Worm (Caenorhabditis elegans) whole organism, L1 larva: ENCODE measurements around the gene pgm-2.

ENCODE experiments used
- C04F5.9 ChIP-seq: sonication (generic microtip); optimal IDR thresholded peaks from 2 replicates; lab custom pipeline; 2016; ENCODE audit warnings: missing genetic modification characterization, missing compliant biosample characterization
- F16B12.6 ChIP-seq: fragments of 150-350 bp; optimal IDR thresholded peaks from 2 replicates; lab custom pipeline; 2014; ENCODE audit warnings: missing biosample characterization, missing genetic modification characterization
- aly-2 ChIP-seq: fragments of 150-350 bp; optimal IDR thresholded peaks from 2 replicates; lab custom pipeline; 2014; ENCODE audit warnings: missing biosample characterization, missing genetic modification characterization
- blmp-1 ChIP-seq: fragments of 150-350 bp; optimal IDR thresholded peaks from 2 replicates; lab custom pipeline; 2014; ENCODE audit warnings: missing biosample characterization, missing genetic modification characterization
- ceh-82 ChIP-seq, 3 experiments: fragments of 150-350 bp in 1 of 3; sonication (generic microtip) in 2 of 3; optimal IDR thresholded peaks; 2 replicates each; lab custom pipeline; 2014 to 2017; ENCODE audit warnings: missing biosample characterization in 3 of 3, missing genetic modification characterization in 3 of 3
- ceh-90 ChIP-seq: sonication (generic microtip); optimal IDR thresholded peaks from 2 replicates; lab custom pipeline; 2016; ENCODE audit warnings: missing genetic modification characterization, missing compliant biosample characterization
- dpl-1 ChIP-seq, 3 experiments: fragments of 150-350 bp in 2 of 3; sonication (generic microtip) in 1 of 3; optimal IDR thresholded peaks; 2 replicates each; lab custom pipeline; 2014 to 2017; ENCODE audit warnings: missing biosample characterization in 3 of 3, missing genetic modification characterization in 3 of 3, missing genetic modification reagents in 3 of 3
- dsc-1 ChIP-seq: sonication (generic microtip); optimal IDR thresholded peaks from 2 replicates; lab custom pipeline; 2016; ENCODE audit warnings: mild to moderate bottlenecking, missing genetic modification characterization, missing compliant biosample characterization
- efl-1 ChIP-seq, 4 experiments: fragments of 150-350 bp; optimal IDR thresholded peaks in 3 of 4; peaks in 1 of 4; 1 replicate in 1 of 4; 2 replicates in 3 of 4; lab custom pipeline; 2014; ENCODE audit warnings: missing biosample characterization in 2 of 4, missing genetic modification characterization in 2 of 4, missing genetic modification reagents in 2 of 4
- egl-13 ChIP-seq: sonication (generic microtip); optimal IDR thresholded peaks from 2 replicates; lab custom pipeline; 2016; ENCODE audit warnings: missing genotype, missing genetic modification reagents, missing genetic modification characterization, missing compliant biosample characterization
- egl-27 ChIP-seq, 2 experiments: fragments of 150-350 bp in 1 of 2; sonication (generic microtip); optimal IDR thresholded peaks; 3 replicates each; lab custom pipeline; 2017 to 2018; ENCODE audit warnings: missing biosample characterization in 2 of 2, missing genetic modification characterization in 2 of 2, missing genetic modification reagents in 2 of 2
- elt-2 ChIP-seq: sonication (generic microtip); optimal IDR thresholded peaks from 2 replicates; lab custom pipeline; 2016; ENCODE audit warnings: missing genetic modification characterization, mild to moderate bottlenecking, inconsistent platforms, missing compliant biosample characterization, missing genetic modification reagents
- ets-5 ChIP-seq: fragments of 200-800 bp; sonication (Bioruptor generic); IDR thresholded peaks from 2 replicates; pipeline ENCODE4 v1.3.6; 2022; ENCODE audit warnings: missing genetic modification characterization, missing compliant biosample characterization
- fkh-10 ChIP-seq: sonication (generic microtip); optimal IDR thresholded peaks from 2 replicates; lab custom pipeline; 2017; ENCODE audit warnings: missing biosample characterization, missing genetic modification reagents, missing genetic modification characterization
- hpl-2 ChIP-seq: fragments of 150-350 bp; optimal IDR thresholded peaks from 2 replicates; lab custom pipeline; 2014; ENCODE audit warnings: missing biosample characterization, missing genetic modification reagents, missing genetic modification characterization
- jun-1 ChIP-seq: fragments of 150-350 bp; optimal IDR thresholded peaks from 2 replicates; lab custom pipeline; 2014; ENCODE audit warnings: missing biosample characterization, missing genetic modification reagents, missing genetic modification characterization
- lin-13 ChIP-seq: fragments of 150-350 bp; optimal IDR thresholded peaks from 2 replicates; lab custom pipeline; 2014; ENCODE audit warnings: missing biosample characterization, missing genetic modification reagents, missing genetic modification characterization
- lin-14 ChIP-seq: fragments of 200-800 bp; sonication (Bioruptor generic); optimal IDR thresholded peaks from 2 replicates; lab custom pipeline; 2018; ENCODE audit warnings: mild to moderate bottlenecking, missing genetic modification characterization, moderate library complexity, missing compliant biosample characterization
- lin-15B ChIP-seq: fragments of 150-350 bp; sonication (generic microtip); optimal IDR thresholded peaks from 3 replicates; lab custom pipeline; 2014; ENCODE audit warnings: missing biosample characterization, missing genetic modification characterization
- lin-35 ChIP-seq, 2 experiments: fragments of 150-350 bp; optimal IDR thresholded peaks; 2 replicates each; lab custom pipeline; 2014; ENCODE audit warnings: missing biosample characterization in 2 of 2, missing genetic modification characterization in 2 of 2, missing genetic modification reagents in 2 of 2
- lsy-2 ChIP-seq, 2 experiments: fragments of 150-350 bp; optimal IDR thresholded peaks; 2 replicates each; lab custom pipeline; 2014; ENCODE audit warnings: missing biosample characterization in 2 of 2, missing genetic modification characterization in 2 of 2
- mef-2 ChIP-seq: fragments of 150-350 bp; optimal IDR thresholded peaks from 2 replicates; lab custom pipeline; 2014; ENCODE audit warnings: missing biosample characterization, missing genetic modification characterization
- mep-1 ChIP-seq: fragments of 150-350 bp; optimal IDR thresholded peaks from 2 replicates; lab custom pipeline; 2014; ENCODE audit warnings: missing biosample characterization, missing genetic modification characterization
- nhr-19 ChIP-seq: fragments of 200-800 bp; sonication (Bioruptor generic); conservative IDR thresholded peaks from 2 replicates; pipeline ENCODE4 v1.3.6; 2022; ENCODE audit warnings: missing genetic modification characterization, missing compliant biosample characterization
- nhr-20 ChIP-seq: sonication (generic microtip); optimal IDR thresholded peaks from 2 replicates; lab custom pipeline; 2016; ENCODE audit warnings: mild to moderate bottlenecking, missing genetic modification characterization, missing compliant biosample characterization
- nhr-47 ChIP-seq: sonication (generic microtip); optimal IDR thresholded peaks from 2 replicates; lab custom pipeline; 2016; ENCODE audit warnings: mild to moderate bottlenecking, missing genetic modification characterization, moderate library complexity, missing compliant biosample characterization
- nhr-71 ChIP-seq: sonication (generic microtip); optimal IDR thresholded peaks from 2 replicates; lab custom pipeline; 2016; ENCODE audit warnings: mild to moderate bottlenecking, missing genetic modification characterization, moderate library complexity, missing compliant biosample characterization
- nhr-85 ChIP-seq: sonication (generic microtip); peaks from one replicate; lab custom pipeline; 2016; ENCODE audit warnings: missing genetic modification characterization, inconsistent platforms, missing compliant biosample characterization
- pag-3 ChIP-seq: sonication (generic microtip); optimal IDR thresholded peaks from 2 replicates; lab custom pipeline; 2017; ENCODE audit warnings: missing genetic modification characterization, mild to moderate bottlenecking, missing compliant biosample characterization, antibody characterized with exemption, borderline replicate concordance; ENCODE audit not compliant: insufficient read depth
- skn-1 ChIP-seq: fragments of 150-350 bp; optimal IDR thresholded peaks from 2 replicates; lab custom pipeline; 2014; ENCODE audit warnings: missing biosample characterization, missing genetic modification characterization
- snpc-4 ChIP-seq: fragments of 150-350 bp; optimal IDR thresholded peaks from 2 replicates; lab custom pipeline; 2014; ENCODE audit warnings: missing biosample characterization, missing genetic modification characterization
- snu-23 ChIP-seq: sonication (generic microtip); optimal IDR thresholded peaks from 2 replicates; lab custom pipeline; 2016; ENCODE audit warnings: missing genetic modification characterization, missing compliant biosample characterization
- sptf-1 ChIP-seq: fragments of 150-350 bp; optimal IDR thresholded peaks from 2 replicates; lab custom pipeline; 2014; ENCODE audit warnings: missing biosample characterization, missing genetic modification characterization
- unc-62 ChIP-seq: fragments of 150-350 bp; optimal IDR thresholded peaks from 2 replicates; lab custom pipeline; 2014; ENCODE audit warnings: missing biosample characterization, missing genetic modification reagents, missing genetic modification characterization
- unc-86 ChIP-seq: sonication (generic microtip); optimal IDR thresholded peaks from 2 replicates; lab custom pipeline; 2016; ENCODE audit warnings: missing genetic modification characterization, missing compliant biosample characterization
- unc-98 ChIP-seq: fragments of 200-800 bp; sonication (Bioruptor generic); IDR thresholded peaks from 2 replicates; pipeline ENCODE4 v1.3.6; 2022; ENCODE audit warnings: missing genetic modification characterization, missing compliant biosample characterization
- vab-15 ChIP-seq: sonication (generic microtip); optimal IDR thresholded peaks from 2 replicates; lab custom pipeline; 2017; ENCODE audit warnings: missing genotype, mild to moderate bottlenecking, missing genetic modification characterization, missing compliant biosample characterization
- ztf-11 ChIP-seq, 2 experiments: sonication (generic microtip); optimal IDR thresholded peaks; 2 replicates each; lab custom pipeline; 2016 to 2017; ENCODE audit warnings: missing genetic modification characterization in 2 of 2, missing biosample characterization in 1 of 2, missing compliant biosample characterization in 1 of 2

The pgm-2 gene

DNA sequence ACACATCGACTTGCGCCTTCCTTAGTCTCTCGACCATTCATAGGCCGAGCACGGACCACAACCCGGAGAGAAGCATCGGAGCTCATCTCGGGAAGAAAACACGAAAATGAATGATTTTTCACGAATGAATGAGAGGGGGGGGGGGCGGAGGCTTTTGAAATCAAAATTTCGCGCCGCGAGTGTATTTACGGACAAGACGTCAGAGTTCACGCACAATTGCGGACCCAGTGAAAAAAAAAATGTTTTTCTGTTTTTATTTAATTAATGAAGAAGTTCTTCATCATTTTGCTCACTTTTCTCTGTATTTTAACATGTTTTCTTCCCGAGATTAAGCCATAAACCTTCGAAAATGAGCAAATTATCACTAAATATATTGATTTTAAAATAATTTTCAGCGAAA lies 7.9 kb downstream of the pgm-2 start, which contains the start of the genes klp-19 and slc-36.1 (continued):
- TF ChIP-seq aly-2 (tag; lab: Kevin White, UChicago): no peak
- TF ChIP-seq ztf-11 (tag; optimal IDR thresholded peaks at IDR 0.05; lab: Kevin White, UChicago): no peak
- no peak for TF ChIP-seq vab-15 (tag; lab: Kevin White, UChicago)
- no peak for TF ChIP-seq hpl-2 (GFP tag; lab: Kevin White, UChicago)
- TF ChIP-seq, all 84 proteins: peak for 29

DNA sequence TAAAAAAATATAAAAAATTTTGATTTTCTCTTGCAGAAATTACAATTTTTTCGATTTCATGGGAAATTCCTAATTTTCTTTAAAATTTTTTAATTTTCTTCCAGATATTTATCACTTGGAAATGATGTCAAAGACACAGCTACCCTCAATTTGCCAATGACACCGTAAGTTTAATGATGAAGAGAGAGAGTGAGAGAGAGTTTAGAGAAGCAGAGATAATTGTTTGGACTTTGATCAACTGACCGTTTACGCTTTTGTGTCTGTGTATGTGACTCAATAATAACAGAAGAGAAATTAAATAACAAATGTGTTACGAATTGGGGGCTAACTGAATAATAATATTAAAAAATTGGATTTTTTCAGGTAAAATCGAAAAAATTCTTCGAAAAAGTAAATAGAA lies 11.4 kb downstream of the pgm-2 start:
- TF ChIP-seq lin-14 (GFP tag; lab: Kevin White, UChicago) (no peak), nhr-71 (tag; lab: Kevin White, UChicago) (peak; percentile 35), elt-2 (no peak), egl-27 (tag; optimal IDR thresholded peaks at IDR 0.05; lab: Kevin White, UChicago) (no peak), snu-23 (peak; percentile 57), mep-1 (peak; percentile 31), dpl-1 (GFP tag; optimal IDR thresholded peaks at IDR 0.05; lab: Kevin White, UChicago) (peak; percentile 12 to 40 (median 27)), lsy-2 (tag; optimal IDR thresholded peaks at IDR 0.05; lab: Kevin White, UChicago) (peak in 1 of 2 experiments; percentile 23), dsc-1 (no peak), jun-1 (tag; lab: Kevin White, UChicago) (peak; percentile 8), nhr-20 (tag; lab: Kevin White, UChicago) (peak; percentile 13), snpc-4 (tag; lab: Kevin White, UChicago) (peak; percentile 1), nhr-19 (0 out of 2 replicates have a peak, but pooled peaks have one; percentile 2), lin-35 (GFP tag; optimal IDR thresholded peaks at IDR 0.05; lab: Kevin White, UChicago) (peak; percentile 33 to 54), efl-1 (optimal IDR thresholded peaks at IDR 0.05; lab: Kevin White, UChicago) (peak in 1 of 2 experiments; percentile 11), efl-1 (GFP tag; optimal IDR thresholded peaks at IDR 0.05 in 1 of 2; lab: Kevin White, UChicago) (peak; percentile 45 to 95), fkh-10 (GFP tag; lab: Kevin White, UChicago) (no peak)

DNA sequence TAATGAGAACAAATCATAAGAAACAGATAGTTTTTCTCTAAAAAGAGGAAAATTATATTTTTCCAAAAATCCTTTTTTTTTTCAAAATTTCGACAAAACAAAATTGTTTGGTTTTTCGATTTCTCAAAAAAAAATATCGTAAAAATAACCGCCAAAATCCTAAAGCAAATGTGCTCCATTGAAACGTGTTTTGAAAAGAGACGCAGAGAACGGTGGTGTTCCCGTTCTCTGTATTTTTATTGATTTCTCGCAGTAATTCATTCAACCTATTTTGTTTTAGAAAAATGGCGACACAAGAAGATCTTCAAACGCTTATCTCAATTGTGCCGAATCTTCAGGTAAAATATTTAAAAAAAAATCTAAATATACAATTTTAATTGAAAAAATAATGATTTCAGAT lies 14.6 kb downstream of the pgm-2 start, which contains the start of gene Y43F4B.10:
Gene Y43F4B.10 (plus strand): TSS at position 281 of the 400 bp plus-strand sequence.
- TF ChIP-seq ztf-11 (tag; optimal IDR thresholded peaks at IDR 0.05; lab: Kevin White, UChicago) (no peak), blmp-1 (tag; lab: Kevin White, UChicago) (peak; percentile 23), efl-1 (optimal IDR thresholded peaks at IDR 0.05; lab: Kevin White, UChicago) (peak; percentile 51 to 75), efl-1 (GFP tag; optimal IDR thresholded peaks at IDR 0.05 in 1 of 2; lab: Kevin White, UChicago) (peak; percentile 18 to 58), lin-35 (GFP tag; optimal IDR thresholded peaks at IDR 0.05; lab: Kevin White, UChicago) (peak; percentile 50 to 69), lin-15B (peak; percentile 56), dpl-1 (GFP tag; optimal IDR thresholded peaks at IDR 0.05; lab: Kevin White, UChicago) (peak; percentile 42 to 74 (median 51)), ceh-82 (tag; optimal IDR thresholded peaks at IDR 0.05; lab: Kevin White, UChicago) (peak in 1 of 3 experiments; percentile 10), nhr-47 (tag; lab: Kevin White, UChicago) (peak; percentile 28), F16B12.6 (tag; lab: Kevin White, UChicago) (peak; percentile 26), lsy-2 (tag; optimal IDR thresholded peaks at IDR 0.05; lab: Kevin White, UChicago) (peak in 1 of 2 experiments; percentile 64), nhr-85 (peak; percentile 1), unc-98 (GFP tag; lab: Robert Waterston, UW) (no peak), snpc-4 (tag; lab: Kevin White, UChicago) (peak; percentile 2), lin-13 (GFP tag; lab: Kevin White, UChicago) (peak; percentile 7), nhr-20 (tag; lab: Kevin White, UChicago) (peak; percentile 6), lin-14 (GFP tag; lab: Kevin White, UChicago) (no peak), mep-1 (peak; percentile 45), snu-23 (peak; percentile 30), skn-1 (tag; lab: Kevin White, UChicago) (no peak)

DNA sequence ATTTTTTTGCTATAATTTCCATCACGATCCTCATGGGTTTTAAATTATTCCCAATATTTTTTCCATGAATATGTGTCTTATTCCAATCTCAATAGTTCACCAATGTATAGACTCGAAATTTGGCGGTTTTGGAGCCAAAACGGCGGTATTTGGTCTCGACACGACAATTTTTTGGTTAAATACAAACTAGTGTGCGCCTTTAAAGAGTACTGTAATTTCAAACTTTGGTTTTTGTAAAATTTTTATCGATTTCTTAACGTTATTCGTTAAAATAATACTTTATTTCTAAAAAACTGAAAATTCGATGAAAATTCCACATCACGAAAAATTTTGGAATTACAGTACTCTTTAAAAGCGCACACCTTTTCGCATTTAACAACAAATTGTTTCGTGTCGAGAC lies 15.5 kb downstream of the pgm-2 start:
- TF ChIP-seq ets-5 (no peak), mef-2 (tag; lab: Kevin White, UChicago) (no peak), F16B12.6 (tag; lab: Kevin White, UChicago) (no peak), C04F5.9 (tag; lab: Kevin White, UChicago) (no peak), egl-27 (tag; optimal IDR thresholded peaks at IDR 0.05; lab: Kevin White, UChicago) (no peak), unc-86 (tag; lab: Kevin White, UChicago) (no peak), efl-1 (optimal IDR thresholded peaks at IDR 0.05; lab: Kevin White, UChicago) (no peak), efl-1 (GFP tag; optimal IDR thresholded peaks at IDR 0.05 in 1 of 2; lab: Kevin White, UChicago) (no peak), ceh-90 (tag; lab: Kevin White, UChicago) (no peak), egl-13 (no peak), unc-62 (GFP tag; lab: Kevin White, UChicago) (no peak), pag-3 (tag; lab: Kevin White, UChicago) (no peak), vab-15 (tag; lab: Kevin White, UChicago) (no peak), sptf-1 (tag; lab: Kevin White, UChicago) (no peak), ceh-82 (tag; optimal IDR thresholded peaks at IDR 0.05; lab: Kevin White, UChicago) (no peak)
